Fruit fly (Drosophila melanogaster) whole organism, embryonic: Measurements from ENCODE around the gene HDAC6.

Experiments
- CG16815 ChIP-seq: fragments of 200-800 bp; sonication (Bioruptor generic); optimal IDR thresholded peaks from 3 replicates; lab custom pipeline; 2017; ENCODE audit warnings: missing biosample characterization, mild to moderate bottlenecking, missing genetic modification characterization
- CG3995 ChIP-seq: fragments of 200-800 bp; sonication (Bioruptor generic); optimal IDR thresholded peaks from 3 replicates; lab custom pipeline; 2016; ENCODE audit warnings: missing biosample characterization, missing genetic modification characterization
- TFAM ChIP-seq: fragments of 200-800 bp; sonication (Bioruptor generic); optimal IDR thresholded peaks from 2 replicates; lab custom pipeline; 2017; ENCODE audit warnings: missing biosample characterization, missing genetic modification characterization, inconsistent platforms
- ara ChIP-seq: fragments of 200-800 bp; sonication (Bioruptor generic); IDR thresholded peaks from 2 replicates; pipeline ENCODE4 v1.3.6; 2022; ENCODE audit warnings: missing biosample characterization, missing genetic modification characterization
- nmo ChIP-seq: fragments of 200-800 bp; sonication (Bioruptor generic); optimal IDR thresholded peaks from 2 replicates; lab custom pipeline; 2018; ENCODE audit warnings: missing biosample characterization, mild to moderate bottlenecking, missing genetic modification characterization, moderate library complexity

DNA sequence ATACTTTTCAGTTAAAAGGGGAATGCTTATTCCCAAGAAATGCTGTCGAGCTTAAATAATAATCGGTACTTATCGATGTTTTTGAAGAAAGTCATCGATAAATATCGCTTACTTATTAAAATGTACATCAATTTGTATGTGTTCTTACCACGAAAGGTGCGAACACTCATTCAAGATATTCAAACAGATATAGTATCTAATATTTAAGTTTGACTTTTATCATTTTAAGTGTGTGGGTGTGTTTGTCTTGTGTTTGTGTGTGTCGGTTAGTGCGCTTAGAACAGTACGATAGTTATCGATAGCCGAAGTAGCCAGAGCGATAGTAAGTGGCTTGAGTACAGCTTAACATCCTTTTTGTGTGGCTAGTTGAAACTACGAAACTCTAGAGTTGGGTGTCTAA is 54.2 kb downstream of the HDAC6 start:
- TF ChIP-seq nmo (GFP tag; lab: Kevin White, UChicago) (no peak), CG16815 (GFP tag; lab: Kevin White, UChicago) (no peak), TFAM (no peak), ara (GFP tag; lab: Robert Waterston, UW) (no peak), CG3995 (no peak)
